Worm (Caenorhabditis elegans) whole organism, L4 larva: Measurements from ENCODE around the gene T14G8.4.

Source experiments
- F26F4.8 ChIP-seq: fragments of 200-800 bp; sonication (Bioruptor generic); conservative IDR thresholded peaks from 2 replicates; pipeline ENCODE4 v1.3.6; 2022; ENCODE audit warnings: missing genetic modification characterization, missing compliant biosample characterization
- Y5F2A.4 ChIP-seq: fragments of 200-800 bp; sonication (Bioruptor generic); optimal IDR thresholded peaks from 2 replicates; lab custom pipeline; 2018; ENCODE audit warnings: mild to moderate bottlenecking, missing genetic modification characterization, missing compliant biosample characterization
- ceh-20 ChIP-seq: fragments of 200-800 bp; sonication (Bioruptor generic); IDR thresholded peaks from 2 replicates; pipeline ENCODE4 v1.3.6; 2022; ENCODE audit warnings: missing genetic modification reagents, missing genetic modification characterization, missing compliant biosample characterization
- daf-12 ChIP-seq: fragments of 150-350 bp; optimal IDR thresholded peaks from 2 replicates; lab custom pipeline; 2014; ENCODE audit warnings: missing biosample characterization, missing genetic modification reagents, missing genetic modification characterization
- lin-39 ChIP-seq: fragments of 150-350 bp; optimal IDR thresholded peaks from 2 replicates; lab custom pipeline; 2014; ENCODE audit warnings: missing biosample characterization, missing genetic modification reagents, missing genetic modification characterization
- mdl-1 ChIP-seq, 2 experiments: fragments of 150-350 bp in 1 of 2; sonication (generic microtip) in 1 of 2; optimal IDR thresholded peaks; 2 replicates each; lab custom pipeline; 2014 to 2017; ENCODE audit warnings: missing biosample characterization in 2 of 2, missing genetic modification characterization in 2 of 2
- nhr-102 ChIP-seq: sonication (generic microtip); optimal IDR thresholded peaks from 2 replicates; lab custom pipeline; 2016; ENCODE audit warnings: mild to moderate bottlenecking, missing genetic modification characterization, moderate library complexity, missing compliant biosample characterization
- nhr-28 ChIP-seq: fragments of 150-350 bp; optimal IDR thresholded peaks from 2 replicates; lab custom pipeline; 2014; ENCODE audit warnings: missing biosample characterization, missing genetic modification characterization
- nhr-42 ChIP-seq: fragments of 200-800 bp; sonication (Bioruptor generic); IDR thresholded peaks from 2 replicates; pipeline ENCODE4 v1.3.6; 2022; ENCODE audit warnings: missing genetic modification characterization, missing compliant biosample characterization
- tag-97 ChIP-seq: fragments of 200-800 bp; sonication (Bioruptor generic); IDR thresholded peaks from 2 replicates; pipeline ENCODE4 v1.3.6; 2022; ENCODE audit warnings: missing genetic modification characterization, missing compliant biosample characterization
- zag-1 ChIP-seq: fragments of 150-350 bp; optimal IDR thresholded peaks from 2 replicates; lab custom pipeline; 2014; ENCODE audit warnings: missing biosample characterization, missing genetic modification characterization

DNA sequence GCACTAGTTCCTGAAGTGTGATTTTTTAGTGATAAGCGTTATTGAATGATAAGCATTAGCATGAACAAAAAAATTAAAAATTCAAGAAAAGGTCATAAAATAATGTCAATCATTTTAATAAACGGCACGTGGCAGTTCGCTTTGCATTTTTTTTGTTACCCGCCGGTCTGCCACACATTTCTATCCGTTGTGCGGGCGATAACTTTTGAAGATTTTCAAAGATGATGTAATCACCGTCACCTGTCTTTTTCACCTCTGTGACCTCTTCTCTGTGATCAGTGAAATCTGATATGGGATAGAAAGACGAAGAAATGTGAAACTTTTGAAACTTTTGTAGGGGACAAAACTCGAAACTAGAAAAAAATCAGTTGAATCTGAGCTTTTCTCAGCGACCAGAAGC lies 14.2 kb upstream of the T14G8.4 start:
- TF ChIP-seq daf-12 (tag; lab: Kevin White, UChicago) (no peak), mdl-1 (tag; optimal IDR thresholded peaks at IDR 0.05; lab: Kevin White, UChicago) (peak; percentile 59 to 73), tag-97 (GFP tag; lab: Robert Waterston, UW) (no peak), nhr-102 (no peak), Y5F2A.4 (GFP tag; lab: Kevin White, UChicago) (no peak), zag-1 (no peak), F26F4.8 (GFP tag; lab: Robert Waterston, UW) (no peak), ceh-20 (GFP tag; lab: Robert Waterston, UW) (no peak), nhr-28 (tag; lab: Kevin White, UChicago) (peak; percentile 9), nhr-42 (GFP tag; lab: Robert Waterston, UW) (no peak), lin-39 (tag; lab: Kevin White, UChicago) (no peak)
